Fruit fly (Drosophila melanogaster) whole organism, embryonic: ENCODE data around the gene CG4660.

Experiments used
- Asciz ChIP-seq: fragments of 200-800 bp; sonication (Bioruptor generic); optimal IDR thresholded peaks from 2 replicates; lab custom pipeline; 2017; ENCODE audit warnings: missing biosample characterization, mild to moderate bottlenecking, missing genetic modification characterization, missing genetic modification reagents
- Atf6 ChIP-seq: fragments of 200-800 bp; sonication (Bioruptor generic); IDR thresholded peaks from 2 replicates; pipeline ENCODE4 v1.3.6; 2022; ENCODE audit warnings: missing biosample characterization, missing genetic modification characterization
- Bgb ChIP-seq: fragments of 200-800 bp; sonication (Bioruptor generic); IDR thresholded peaks from 2 replicates; pipeline ENCODE4 v1.3.6; 2022; ENCODE audit warnings: missing biosample characterization, missing genetic modification characterization; ENCODE audit not compliant: partially characterized antibody
- BtbVII ChIP-seq: fragments of 200-800 bp; sonication (Bioruptor generic); optimal IDR thresholded peaks from 3 replicates; lab custom pipeline; 2017; ENCODE audit warnings: missing biosample characterization, mild to moderate bottlenecking, missing genetic modification characterization
- CG10274 ChIP-seq: fragments of 200-800 bp; sonication (Bioruptor generic); optimal IDR thresholded peaks from 3 replicates; lab custom pipeline; 2017; ENCODE audit warnings: missing biosample characterization, mild to moderate bottlenecking, missing genetic modification characterization
- CG10654 ChIP-seq: fragments of 200-800 bp; sonication (Bioruptor generic); optimal IDR thresholded peaks from 2 replicates; lab custom pipeline; 2016; ENCODE audit warnings: missing biosample characterization, missing genetic modification characterization
- CG12659 ChIP-seq: fragments of 200-800 bp; sonication (Bioruptor generic); optimal IDR thresholded peaks from 3 replicates; lab custom pipeline; 2017; ENCODE audit warnings: mild to moderate bottlenecking, missing biosample characterization, missing genetic modification reagents, missing genetic modification characterization
- CG15696 ChIP-seq: fragments of 200-800 bp; sonication (Bioruptor generic); optimal IDR thresholded peaks from 2 replicates; lab custom pipeline; 2019; ENCODE audit warnings: missing biosample characterization, mild to moderate bottlenecking, missing genetic modification characterization, moderate library complexity
- CG16779 ChIP-seq: fragments of 200-800 bp; sonication (Bioruptor generic); IDR thresholded peaks from 2 replicates; pipeline ENCODE4 v1.3.6; 2022; ENCODE audit warnings: missing biosample characterization, missing genetic modification characterization
- CG18011 ChIP-seq: fragments of 200-800 bp; sonication (Bioruptor generic); optimal IDR thresholded peaks from 2 replicates; lab custom pipeline; 2017; ENCODE audit warnings: missing biosample characterization, missing genetic modification characterization, mild to moderate bottlenecking, moderate library complexity, missing genotype
- CG2889 ChIP-seq: fragments of 200-800 bp; sonication (Bioruptor generic); IDR thresholded peaks from 3 replicates; pipeline ENCODE4 v1.3.6; 2022; ENCODE audit warnings: missing biosample characterization, missing genetic modification characterization
- CG31224 ChIP-seq: fragments of 200-800 bp; sonication (Bioruptor generic); IDR thresholded peaks from 2 replicates; pipeline ENCODE4 v1.3.6; 2022; ENCODE audit warnings: missing biosample characterization, missing genetic modification characterization
- CG31388 ChIP-seq: fragments of 200-800 bp; sonication (Bioruptor generic); optimal IDR thresholded peaks from 2 replicates; lab custom pipeline; 2016; ENCODE audit warnings: missing biosample characterization, missing genetic modification characterization
- CG32767 ChIP-seq: fragments of 200-800 bp; sonication (Bioruptor generic); IDR thresholded peaks from 2 replicates; pipeline ENCODE4 v1.3.6; 2022; ENCODE audit warnings: missing biosample characterization, missing genetic modification characterization
- CG3838 ChIP-seq: fragments of 200-800 bp; sonication (Bioruptor generic); optimal IDR thresholded peaks from 3 replicates; lab custom pipeline; 2016; ENCODE audit warnings: missing biosample characterization, missing genetic modification characterization
- CG4360 ChIP-seq: fragments of 200-800 bp; sonication (Bioruptor generic); IDR thresholded peaks from 2 replicates; pipeline ENCODE4 v1.3.6; 2022; ENCODE audit warnings: missing biosample characterization, missing genetic modification characterization
- CG4424 ChIP-seq: fragments of 200-800 bp; sonication (Bioruptor generic); optimal IDR thresholded peaks from 3 replicates; lab custom pipeline; 2016; ENCODE audit warnings: missing biosample characterization, missing genetic modification characterization
- CG4617 ChIP-seq: fragments of 200-800 bp; sonication (Bioruptor generic); optimal IDR thresholded peaks from 3 replicates; lab custom pipeline; 2016; ENCODE audit warnings: missing biosample characterization, missing genetic modification characterization, borderline replicate concordance
- CG5953 ChIP-seq: fragments of 200-800 bp; sonication (Bioruptor generic); IDR thresholded peaks from 2 replicates; pipeline ENCODE4 v1.3.6; 2022; ENCODE audit warnings: missing biosample characterization, missing genetic modification characterization
- CG6254 ChIP-seq: fragments of 200-800 bp; sonication (Bioruptor generic); optimal IDR thresholded peaks from 3 replicates; lab custom pipeline; 2017; ENCODE audit warnings: mild to moderate bottlenecking, missing biosample characterization, missing genetic modification reagents, missing genetic modification characterization
- CG6683 ChIP-seq: fragments of 200-800 bp; sonication (Bioruptor generic); optimal IDR thresholded peaks from 2 replicates; lab custom pipeline; 2017; ENCODE audit warnings: missing biosample characterization, mild to moderate bottlenecking, missing genetic modification characterization, missing genetic modification reagents
- CG6813 ChIP-seq: fragments of 200-800 bp; sonication (Bioruptor generic); optimal IDR thresholded peaks from 2 replicates; lab custom pipeline; 2017; ENCODE audit warnings: missing biosample characterization, missing genetic modification characterization, mild to moderate bottlenecking, moderate library complexity, missing genetic modification reagents
- CG8290 ChIP-seq, 3 experiments: fragments of 200-800 bp; sonication (Bioruptor generic); optimal IDR thresholded peaks; 2 replicates each; lab custom pipeline; 2016 to 2019; ENCODE audit warnings: missing biosample characterization in 3 of 3, missing genetic modification characterization in 3 of 3, mild to moderate bottlenecking in 2 of 3, moderate library complexity in 1 of 3
- CG8924 ChIP-seq: fragments of 200-800 bp; optimal IDR thresholded peaks from 3 replicates; lab custom pipeline; 2019; ENCODE audit warnings: missing biosample characterization, mild to moderate bottlenecking, missing genetic modification characterization, moderate library complexity
- CG9609 ChIP-seq: fragments of 200-800 bp; sonication (Bioruptor generic); optimal IDR thresholded peaks from 3 replicates; lab custom pipeline; 2016; ENCODE audit warnings: missing biosample characterization, missing genetic modification characterization
- Deaf1 ChIP-seq: fragments of 200-800 bp; optimal IDR thresholded peaks from 3 replicates; lab custom pipeline; 2019; ENCODE audit warnings: missing biosample characterization, mild to moderate bottlenecking, missing genetic modification characterization, moderate library complexity
- Doc3 ChIP-seq: fragments of 200-800 bp; sonication (Bioruptor generic); IDR thresholded peaks from 3 replicates; pipeline ENCODE4 v1.3.6; 2022; ENCODE audit warnings: missing biosample characterization, missing genetic modification characterization; ENCODE audit not compliant: partially characterized antibody
- Elba2 ChIP-seq: fragments of 200-800 bp; sonication (Bioruptor generic); optimal IDR thresholded peaks from 3 replicates; lab custom pipeline; 2016; ENCODE audit warnings: missing biosample characterization, missing genetic modification characterization
- HHEX ChIP-seq: fragments of 200-800 bp; sonication (Bioruptor generic); optimal IDR thresholded peaks from 3 replicates; lab custom pipeline; 2017; ENCODE audit warnings: missing biosample characterization, mild to moderate bottlenecking, missing genetic modification characterization, missing genetic modification reagents
- NC2β ChIP-seq: fragments of 200-800 bp; sonication (Bioruptor generic); optimal IDR thresholded peaks from 2 replicates; lab custom pipeline; 2016; ENCODE audit warnings: missing biosample characterization, missing genetic modification characterization
- Nf-YA ChIP-seq: fragments of 200-800 bp; sonication (Bioruptor generic); IDR thresholded peaks from 2 replicates; pipeline ENCODE4 v1.3.6; 2022; ENCODE audit warnings: missing biosample characterization, missing genetic modification characterization
- Opbp ChIP-seq: fragments of 200-800 bp; sonication (Bioruptor generic); IDR thresholded peaks from 3 replicates; pipeline ENCODE4 v1.3.6; 2022; ENCODE audit warnings: missing biosample characterization, missing genetic modification characterization; ENCODE audit not compliant: partially characterized antibody
- Xrp1 ChIP-seq: fragments of 200-800 bp; sonication (Bioruptor generic); IDR thresholded peaks from 2 replicates; pipeline ENCODE4 v1.3.6; 2022; ENCODE audit warnings: missing biosample characterization, missing genetic modification characterization
- bsh ChIP-seq, 2 experiments: fragments of 200-800 bp; sonication (Bioruptor generic); optimal IDR thresholded peaks; 2 replicates each; lab custom pipeline; 2017 to 2018; ENCODE audit warnings: mild to moderate bottlenecking in 2 of 2, missing biosample characterization in 2 of 2, missing genetic modification characterization in 2 of 2, moderate library complexity in 1 of 2
- ems ChIP-seq: fragments of 200-800 bp; sonication (Bioruptor generic); optimal IDR thresholded peaks from 3 replicates; lab custom pipeline; 2016; ENCODE audit warnings: missing biosample characterization, missing genetic modification characterization
- esg ChIP-seq: fragments of 200-800 bp; sonication (Bioruptor generic); conservative IDR thresholded peaks from 2 replicates; pipeline ENCODE4 v1.3.6; 2022; ENCODE audit warnings: missing biosample characterization, missing genetic modification characterization
- fu2 ChIP-seq: fragments of 200-800 bp; sonication (Bioruptor generic); optimal IDR thresholded peaks from 2 replicates; lab custom pipeline; 2016; ENCODE audit warnings: missing biosample characterization, missing genetic modification characterization
- insv ChIP-seq, 2 experiments: fragments of 200-800 bp; sonication (Bioruptor generic); optimal IDR thresholded peaks; 3 replicates each; lab custom pipeline; 2016 to 2018; ENCODE audit warnings: missing biosample characterization in 2 of 2, missing genetic modification characterization in 2 of 2
- nom ChIP-seq: fragments of 200-800 bp; sonication (Bioruptor generic); optimal IDR thresholded peaks from 2 replicates; lab custom pipeline; 2017; ENCODE audit warnings: missing biosample characterization, missing genetic modification characterization, mild to moderate bottlenecking, moderate library complexity, missing genetic modification reagents
- onecut ChIP-seq: fragments of 200-800 bp; sonication (Bioruptor generic); IDR thresholded peaks from 2 replicates; pipeline ENCODE4 v1.3.6; 2022; ENCODE audit warnings: missing biosample characterization, missing genetic modification characterization
- org-1 ChIP-seq: fragments of 200-800 bp; sonication (Bioruptor generic); optimal IDR thresholded peaks from 2 replicates; lab custom pipeline; 2017; ENCODE audit warnings: missing biosample characterization, missing genetic modification characterization
- pb ChIP-seq: fragments of 200-800 bp; sonication (Bioruptor generic); optimal IDR thresholded peaks from 3 replicates; lab custom pipeline; 2016; ENCODE audit warnings: missing biosample characterization, missing genetic modification characterization
- repo ChIP-seq: fragments of 200-800 bp; sonication (Bioruptor generic); optimal IDR thresholded peaks from 2 replicates; lab custom pipeline; 2016; ENCODE audit warnings: missing biosample characterization, missing genetic modification characterization
- schlank ChIP-seq: fragments of 200-800 bp; sonication (Bioruptor generic); optimal IDR thresholded peaks from 2 replicates; lab custom pipeline; 2018; ENCODE audit warnings: missing biosample characterization, mild to moderate bottlenecking, missing genetic modification characterization
- sim ChIP-seq: fragments of 200-800 bp; sonication (Bioruptor generic); IDR thresholded peaks from 2 replicates; pipeline ENCODE4 v1.3.6; 2022; ENCODE audit warnings: missing biosample characterization, missing genetic modification characterization
- ssp ChIP-seq: fragments of 200-800 bp; sonication (Bioruptor generic); IDR thresholded peaks from 2 replicates; pipeline ENCODE4 v1.3.6; 2022; ENCODE audit warnings: missing biosample characterization, missing genetic modification characterization
- trem ChIP-seq: fragments of 200-800 bp; optimal IDR thresholded peaks from 3 replicates; lab custom pipeline; 2019; ENCODE audit warnings: missing biosample characterization, mild to moderate bottlenecking, missing genetic modification characterization, moderate library complexity
- vfl ChIP-seq: fragments of 200-800 bp; sonication (Bioruptor generic); optimal IDR thresholded peaks from 2 replicates; lab custom pipeline; 2016; ENCODE audit warnings: missing biosample characterization, missing genetic modification characterization
- wor ChIP-seq: fragments of 200-800 bp; sonication (Bioruptor generic); IDR thresholded peaks from 2 replicates; pipeline ENCODE4 v1.3.6; 2022; ENCODE audit warnings: missing biosample characterization, missing genetic modification characterization

Gene CG4660

DNA sequence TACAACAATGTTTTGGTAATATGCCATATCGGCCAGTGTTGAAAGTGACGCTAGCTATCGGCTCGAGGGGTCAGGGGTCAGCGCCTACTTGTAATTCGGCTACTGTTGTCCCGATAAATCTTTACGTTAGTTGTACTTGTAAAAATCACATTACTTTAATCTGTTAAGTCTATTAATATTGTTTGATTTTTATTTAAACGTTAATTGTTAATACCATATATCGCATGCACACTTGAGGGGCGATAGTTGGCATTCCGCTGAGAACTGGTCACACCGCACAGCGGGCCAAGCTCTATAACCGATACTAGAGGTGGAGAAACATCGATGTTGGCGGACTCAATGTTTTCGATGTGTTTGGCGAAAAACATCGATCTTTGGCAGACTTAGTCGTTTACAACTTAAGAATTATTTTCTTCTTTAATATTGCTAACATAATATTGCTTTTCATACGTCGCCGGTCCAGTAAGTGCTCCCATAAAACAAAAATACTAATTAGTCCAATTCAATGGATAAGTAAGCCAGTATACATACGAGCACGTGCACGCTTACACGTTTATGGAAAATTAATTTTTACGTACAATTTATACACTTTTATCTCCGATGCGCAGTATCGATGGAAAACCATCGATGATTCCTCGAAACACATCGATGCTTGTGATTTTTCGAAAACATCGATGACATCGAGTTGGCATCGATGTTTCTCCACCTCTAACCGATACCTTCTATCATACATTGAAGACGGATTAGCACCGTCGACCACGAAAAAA is 43.8 kb downstream of the CG4660 start, which contains the start of the genes rux and MCTS1 (continued):
- no peak for TF ChIP-seq CG5953 (GFP tag; lab: Robert Waterston, UW)
- TF ChIP-seq CG6254 (GFP tag; lab: Kevin White, UChicago), result no peak
- TF ChIP-seq onecut (GFP tag; lab: Robert Waterston, UW), result no peak
- TF ChIP-seq schlank, result no peak
- no peak for TF ChIP-seq wor (GFP tag; lab: Robert Waterston, UW)
- TF ChIP-seq CG6813 (GFP tag; lab: Kevin White, UChicago), result no peak
- no peak for TF ChIP-seq CG31224 (GFP tag; lab: Robert Waterston, UW)
- TF ChIP-seq CG2889 (GFP tag; lab: Robert Waterston, UW), result no peak
- no peak for TF ChIP-seq org-1 (GFP tag; lab: Kevin White, UChicago)
- peak; percentile 35 for TF ChIP-seq NC2β (GFP tag; lab: Kevin White, UChicago)
- no peak for TF ChIP-seq repo (GFP tag; lab: Kevin White, UChicago)
- TF ChIP-seq CG4617, result peak; percentile 48
- TF ChIP-seq CG3838, result no peak
- no peak for TF ChIP-seq Nf-YA
- TF ChIP-seq fu2, result peak; percentile 17
- TF ChIP-seq ems (GFP tag; lab: Kevin White, UChicago), result no peak
- TF ChIP-seq CG15696 (tag; lab: Kevin White, UChicago), result no peak
- no peak for TF ChIP-seq Atf6
- no peak for TF ChIP-seq CG10654 (GFP tag; lab: Kevin White, UChicago)
- TF ChIP-seq CG4424 (GFP tag; lab: Kevin White, UChicago), result peak; percentile 17
- TF ChIP-seq ssp (GFP tag; lab: Robert Waterston, UW), result no peak
- TF ChIP-seq Elba2 (GFP tag; lab: Kevin White, UChicago), result no peak
- TF ChIP-seq CG8924 (tag; lab: Kevin White, UChicago), result peak; percentile 49
- peak; percentile 39 for TF ChIP-seq CG9609 (GFP tag; lab: Kevin White, UChicago)
- TF ChIP-seq insv (GFP tag; optimal IDR thresholded peaks at IDR 0.05; lab: Kevin White, UChicago), result no peak
- TF ChIP-seq CG8290 (GFP tag; optimal IDR thresholded peaks at IDR 0.05; lab: Kevin White, UChicago), result peak; percentile 60
- TF ChIP-seq CG8290 (tag; optimal IDR thresholded peaks at IDR 0.05; lab: Kevin White, UChicago), result peak; percentile 73 to 93
- peak; percentile 90 for TF ChIP-seq Opbp (GFP tag; lab: Robert Waterston, UW)
- no peak for TF ChIP-seq CG4360
- no peak for TF ChIP-seq CG10274 (GFP tag; lab: Kevin White, UChicago)
- TF ChIP-seq Doc3, result peak; percentile 94
- TF ChIP-seq HHEX (GFP tag; lab: Kevin White, UChicago), result no peak
- TF ChIP-seq Xrp1 (GFP tag; lab: Robert Waterston, UW), result no peak
- no peak for TF ChIP-seq bsh (GFP tag; optimal IDR thresholded peaks at IDR 0.05; lab: Kevin White, UChicago)
- no peak for TF ChIP-seq BtbVII (GFP tag; lab: Kevin White, UChicago)
- no peak for TF ChIP-seq CG16779 (GFP tag; lab: Robert Waterston, UW)
- no peak for TF ChIP-seq Deaf1 (tag; lab: Kevin White, UChicago)
- peak; percentile 65 for TF ChIP-seq CG12659 (GFP tag; lab: Kevin White, UChicago)
- no peak for TF ChIP-seq esg
- TF ChIP-seq CG6683 (GFP tag; lab: Kevin White, UChicago), result no peak
- TF ChIP-seq pb (GFP tag; lab: Kevin White, UChicago), result no peak
- peak; percentile 49 for TF ChIP-seq CG18011 (GFP tag; lab: Kevin White, UChicago)
- no peak for TF ChIP-seq Asciz (GFP tag; lab: Kevin White, UChicago)
- no peak for TF ChIP-seq CG32767 (GFP tag; lab: Robert Waterston, UW)
- peak; percentile 65 for TF ChIP-seq trem (tag; lab: Kevin White, UChicago)
- no peak for TF ChIP-seq nom
- no peak for TF ChIP-seq sim
- TF ChIP-seq Bgb (GFP tag; lab: Robert Waterston, UW), result peak; percentile 89
- TF ChIP-seq vfl (GFP tag; lab: Kevin White, UChicago), result no peak
- TF ChIP-seq CG31388 (GFP tag; lab: Kevin White, UChicago), result no peak
